Worm (Caenorhabditis elegans) whole organism, mixed stage, embryonic: ENCODE results near the gene hyls-1.

Experiments
- ceh-43 ChIP-seq: fragments of 200-800 bp; sonication (Bioruptor generic); optimal IDR thresholded peaks from 2 replicates; lab custom pipeline; 2018; ENCODE audit warnings: mild to moderate bottlenecking, missing genetic modification characterization, moderate library complexity, missing compliant biosample characterization
- lin-13 ChIP-seq: fragments of 150-350 bp; optimal IDR thresholded peaks from 2 replicates; lab custom pipeline; 2014; ENCODE audit warnings: missing biosample characterization, missing genetic modification characterization
- lsy-2 ChIP-seq: fragments of 150-350 bp; optimal IDR thresholded peaks from 2 replicates; lab custom pipeline; 2014; ENCODE audit warnings: missing biosample characterization, missing genetic modification characterization
- mep-1 ChIP-seq: fragments of 150-350 bp; optimal IDR thresholded peaks from 2 replicates; lab custom pipeline; 2017; ENCODE audit warnings: missing biosample characterization, missing genetic modification reagents, missing genetic modification characterization, inconsistent platforms
- nhr-2 ChIP-seq: fragments of 150-350 bp; optimal IDR thresholded peaks from 2 replicates; lab custom pipeline; 2014; ENCODE audit warnings: missing biosample characterization, missing genetic modification characterization
- nhr-237 ChIP-seq: fragments of 150-350 bp; optimal IDR thresholded peaks from 2 replicates; lab custom pipeline; 2014; ENCODE audit warnings: missing biosample characterization, missing genetic modification characterization
- pha-4 ChIP-seq: fragments of 150-350 bp; optimal IDR thresholded peaks from 2 replicates; lab custom pipeline; 2018; ENCODE audit warnings: missing biosample characterization, missing genetic modification reagents, missing genetic modification characterization
- sptf-1 ChIP-seq: sonication (generic microtip); optimal IDR thresholded peaks from 2 replicates; lab custom pipeline; 2017; ENCODE audit warnings: mild to moderate bottlenecking, missing genetic modification characterization, moderate library complexity, missing compliant biosample characterization
- unc-39 ChIP-seq: fragments of 150-350 bp; optimal IDR thresholded peaks from 2 replicates; lab custom pipeline; 2014; ENCODE audit warnings: missing biosample characterization, missing genetic modification characterization
- unc-62 ChIP-seq: fragments of 150-350 bp; optimal IDR thresholded peaks from 2 replicates; lab custom pipeline; 2014; ENCODE audit warnings: missing biosample characterization, missing genetic modification reagents, missing genetic modification characterization
- ztf-11 ChIP-seq: fragments of 150-350 bp; optimal IDR thresholded peaks from 2 replicates; lab custom pipeline; 2014; ENCODE audit warnings: missing biosample characterization, missing genetic modification characterization

- no peak for TF ChIP-seq ztf-11 (tag; lab: Kevin White, UChicago)
- TF ChIP-seq unc-39 (tag; lab: Kevin White, UChicago): no peak
- no peak for TF ChIP-seq pha-4 (tag; lab: Kevin White, UChicago)
- TF ChIP-seq unc-62 (GFP tag; lab: Kevin White, UChicago): no peak
- TF ChIP-seq ceh-43: no peak
- TF ChIP-seq nhr-237 (tag; lab: Kevin White, UChicago): no peak
- TF ChIP-seq nhr-2 (tag; lab: Kevin White, UChicago): no peak
- no peak for TF ChIP-seq sptf-1
- TF ChIP-seq lin-13: no peak
- no peak for TF ChIP-seq mep-1 (tag; lab: Kevin White, UChicago)
- no peak for TF ChIP-seq lsy-2
Measured at ce11 chrV:7264042-7264441, 26.9 kb downstream of the hyls-1 start, which contains the start of gene C13A2.9.
